Fruit fly (Drosophila melanogaster) whole organism, prepupa: ENCODE data around the gene CG44838.

Experiments used
- Blimp-1 ChIP-seq: fragments of 200-800 bp; sonication (Bioruptor generic); optimal IDR thresholded peaks from 3 replicates; lab custom pipeline; 2017; ENCODE audit warnings: missing biosample characterization, missing genetic modification characterization, mild to moderate bottlenecking, moderate library complexity, missing genetic modification reagents
- CG10631 ChIP-seq: fragments of 200-800 bp; sonication (Bioruptor generic); optimal IDR thresholded peaks from 2 replicates; lab custom pipeline; 2016; ENCODE audit warnings: missing biosample characterization, missing genetic modification characterization
- CG10669 ChIP-seq: fragments of 200-800 bp; sonication (Bioruptor generic); optimal IDR thresholded peaks from 3 replicates; lab custom pipeline; 2018; ENCODE audit warnings: missing biosample characterization, mild to moderate bottlenecking, missing genetic modification characterization, moderate library complexity
- CG11294 ChIP-seq: fragments of 200-800 bp; sonication (Bioruptor generic); IDR thresholded peaks from 2 replicates; pipeline ENCODE4 v1.3.6; 2022; ENCODE audit warnings: missing biosample characterization, missing genetic modification characterization
- CG11902 ChIP-seq: fragments of 200-800 bp; sonication (Bioruptor generic); optimal IDR thresholded peaks from 3 replicates; lab custom pipeline; 2016; ENCODE audit warnings: missing biosample characterization, missing genetic modification characterization
- CG15336 ChIP-seq: fragments of 200-800 bp; sonication (Bioruptor generic); IDR thresholded peaks from 2 replicates; pipeline ENCODE4 v1.3.6; 2022; ENCODE audit warnings: missing biosample characterization, missing genetic modification characterization
- CG1621 ChIP-seq: fragments of 200-800 bp; sonication (Bioruptor generic); optimal IDR thresholded peaks from 3 replicates; lab custom pipeline; 2018; ENCODE audit warnings: missing biosample characterization, mild to moderate bottlenecking, missing genetic modification characterization
- CG3032 ChIP-seq: fragments of 200-800 bp; optimal IDR thresholded peaks from 2 replicates; lab custom pipeline; 2019; ENCODE audit warnings: missing biosample characterization, mild to moderate bottlenecking, missing genetic modification characterization, moderate library complexity
- CG31627 ChIP-seq: fragments of 200-800 bp; sonication (Bioruptor generic); optimal IDR thresholded peaks from 3 replicates; lab custom pipeline; 2016; ENCODE audit warnings: missing biosample characterization, missing genetic modification characterization
- CG32006 ChIP-seq: fragments of 200-800 bp; sonication (Bioruptor generic); optimal IDR thresholded peaks from 3 replicates; lab custom pipeline; 2017; ENCODE audit warnings: missing biosample characterization, mild to moderate bottlenecking, missing genetic modification characterization
- CG34406 ChIP-seq: fragments of 200-800 bp; sonication (Bioruptor generic); optimal IDR thresholded peaks from 3 replicates; lab custom pipeline; 2016; ENCODE audit warnings: missing biosample characterization, missing genetic modification characterization
- CG3919 ChIP-seq: fragments of 200-800 bp; sonication (Bioruptor generic); optimal IDR thresholded peaks from 3 replicates; lab custom pipeline; 2016; ENCODE audit warnings: missing biosample characterization, missing genetic modification characterization
- CG4318 ChIP-seq: fragments of 200-800 bp; sonication (Bioruptor generic); optimal IDR thresholded peaks from 3 replicates; lab custom pipeline; 2017; ENCODE audit warnings: missing biosample characterization, mild to moderate bottlenecking, missing genetic modification characterization
- CG6163 ChIP-seq: fragments of 200-800 bp; sonication (Bioruptor generic); IDR thresholded peaks from 3 replicates; pipeline ENCODE4 v1.3.6; 2022; ENCODE audit warnings: missing biosample characterization, missing genetic modification characterization
- CG6276 ChIP-seq: fragments of 200-800 bp; sonication (Bioruptor generic); optimal IDR thresholded peaks from 2 replicates; lab custom pipeline; 2017; ENCODE audit warnings: missing biosample characterization, mild to moderate bottlenecking, missing genetic modification characterization
- CG6792 ChIP-seq: fragments of 200-800 bp; sonication (Bioruptor generic); optimal IDR thresholded peaks from 3 replicates; lab custom pipeline; 2016; ENCODE audit warnings: missing biosample characterization, missing genetic modification characterization
- CG6808 ChIP-seq: fragments of 200-800 bp; sonication (Bioruptor generic); optimal IDR thresholded peaks from 3 replicates; lab custom pipeline; 2017; ENCODE audit warnings: missing biosample characterization, missing genetic modification characterization, mild to moderate bottlenecking, moderate library complexity, missing genetic modification reagents
- CG6854 ChIP-seq: fragments of 200-800 bp; sonication (Bioruptor generic); optimal IDR thresholded peaks from 2 replicates; lab custom pipeline; 2017; ENCODE audit warnings: missing biosample characterization, mild to moderate bottlenecking, missing genetic modification characterization
- CG7368 ChIP-seq: fragments of 200-800 bp; sonication (Bioruptor generic); optimal IDR thresholded peaks from 3 replicates; lab custom pipeline; 2016; ENCODE audit warnings: missing biosample characterization, missing genetic modification characterization
- CG8119 ChIP-seq: fragments of 200-800 bp; sonication (Bioruptor generic); IDR thresholded peaks from 3 replicates; pipeline ENCODE4 v1.3.6; 2022; ENCODE audit warnings: missing biosample characterization, missing genetic modification characterization
- CG8319 ChIP-seq: fragments of 200-800 bp; sonication (Bioruptor generic); optimal IDR thresholded peaks from 3 replicates; lab custom pipeline; 2016; ENCODE audit warnings: missing biosample characterization, missing genetic modification characterization
- CG8632 ChIP-seq: fragments of 200-800 bp; sonication (Bioruptor generic); optimal IDR thresholded peaks from 3 replicates; lab custom pipeline; 2016; ENCODE audit warnings: missing biosample characterization, missing genetic modification characterization
- CG9139 ChIP-seq: fragments of 200-800 bp; sonication (Bioruptor generic); optimal IDR thresholded peaks from 3 replicates; lab custom pipeline; 2017; ENCODE audit warnings: missing biosample characterization, mild to moderate bottlenecking, missing genetic modification characterization
- Eip75B ChIP-seq: fragments of 200-800 bp; sonication (Bioruptor generic); optimal IDR thresholded peaks from 3 replicates; lab custom pipeline; 2016; ENCODE audit warnings: missing biosample characterization, missing genetic modification characterization
- Eip78C ChIP-seq: fragments of 200-800 bp; sonication (Bioruptor generic); peaks from one replicate; lab custom pipeline; 2016; ENCODE audit warnings: missing biosample characterization, missing genetic modification characterization
- Ets21C ChIP-seq: fragments of 200-800 bp; sonication (Bioruptor generic); optimal IDR thresholded peaks from 3 replicates; lab custom pipeline; 2016; ENCODE audit warnings: missing biosample characterization, missing genetic modification characterization
- Ets96B ChIP-seq: fragments of 200-800 bp; optimal IDR thresholded peaks from 2 replicates; lab custom pipeline; 2019; ENCODE audit warnings: missing biosample characterization, mild to moderate bottlenecking, missing genetic modification characterization, moderate library complexity
- Hr38 ChIP-seq: sonication (Bioruptor generic); optimal IDR thresholded peaks from 2 replicates; lab custom pipeline; 2016; ENCODE audit warnings: missing biosample characterization, missing genetic modification characterization
- Hr39 ChIP-seq: fragments of 200-800 bp; sonication (Bioruptor generic); optimal IDR thresholded peaks from 2 replicates; lab custom pipeline; 2016; ENCODE audit warnings: missing biosample characterization, missing genetic modification characterization
- Met ChIP-seq: fragments of 200-800 bp; sonication (Bioruptor generic); optimal IDR thresholded peaks from 3 replicates; lab custom pipeline; 2016; ENCODE audit warnings: missing biosample characterization, missing genetic modification characterization
- OdsH ChIP-seq: fragments of 200-800 bp; sonication (Bioruptor generic); optimal IDR thresholded peaks from 3 replicates; lab custom pipeline; 2016; ENCODE audit warnings: missing biosample characterization, missing genetic modification characterization
- Smox ChIP-seq: fragments of 200-800 bp; sonication (Bioruptor generic); optimal IDR thresholded peaks from 3 replicates; lab custom pipeline; 2016; ENCODE audit warnings: missing biosample characterization, missing genetic modification characterization
- Sox102F ChIP-seq: fragments of 200-800 bp; sonication (Bioruptor generic); optimal IDR thresholded peaks from 2 replicates; lab custom pipeline; 2016; ENCODE audit warnings: missing biosample characterization, mild to moderate bottlenecking, missing genetic modification characterization
- Sox15 ChIP-seq: fragments of 200-800 bp; sonication (Bioruptor generic); optimal IDR thresholded peaks from 3 replicates; lab custom pipeline; 2016; ENCODE audit warnings: missing biosample characterization, missing genetic modification characterization
- achi ChIP-seq: fragments of 200-800 bp; sonication (Bioruptor generic); optimal IDR thresholded peaks from 3 replicates; lab custom pipeline; 2016; ENCODE audit warnings: missing biosample characterization, missing genetic modification characterization
- acj6 ChIP-seq: fragments of 200-800 bp; sonication (Bioruptor generic); optimal IDR thresholded peaks from 3 replicates; lab custom pipeline; 2016; ENCODE audit warnings: missing biosample characterization, missing genetic modification characterization
- dac ChIP-seq: fragments of 200-800 bp; sonication (Bioruptor generic); optimal IDR thresholded peaks from 2 replicates; lab custom pipeline; 2017; ENCODE audit warnings: missing biosample characterization, mild to moderate bottlenecking, missing genetic modification characterization
- dsx ChIP-seq: fragments of 200-800 bp; optimal IDR thresholded peaks from 3 replicates; lab custom pipeline; 2019; ENCODE audit warnings: missing biosample characterization, mild to moderate bottlenecking, missing genetic modification characterization, moderate library complexity; ENCODE audit not compliant: poor library complexity, severe bottlenecking
- eg ChIP-seq: fragments of 200-800 bp; sonication (Bioruptor generic); IDR thresholded peaks from 3 replicates; pipeline ENCODE4 v1.3.6; 2022; ENCODE audit warnings: missing biosample characterization, missing genetic modification characterization
- fd85E ChIP-seq: fragments of 200-800 bp; sonication (Bioruptor generic); optimal IDR thresholded peaks from 3 replicates; lab custom pipeline; 2016; ENCODE audit warnings: missing biosample characterization, missing genetic modification characterization
- net ChIP-seq: fragments of 200-800 bp; sonication (Bioruptor generic); optimal IDR thresholded peaks from 3 replicates; lab custom pipeline; 2016; ENCODE audit warnings: missing biosample characterization, missing genetic modification characterization
- salr ChIP-seq, 2 experiments: fragments of 200-800 bp; sonication (Bioruptor generic); optimal IDR thresholded peaks; 3 replicates each; lab custom pipeline; 2016 to 2018; ENCODE audit warnings: missing biosample characterization in 2 of 2, missing genetic modification characterization in 2 of 2, mild to moderate bottlenecking in 1 of 2
- ss ChIP-seq, 2 experiments: fragments of 200-800 bp; sonication (Bioruptor generic); optimal IDR thresholded peaks; 2 replicates in 1 of 2; 3 replicates in 1 of 2; lab custom pipeline; 2017 to 2018; ENCODE audit warnings: mild to moderate bottlenecking in 2 of 2, missing biosample characterization in 2 of 2, missing genetic modification characterization in 2 of 2, moderate library complexity in 1 of 2
- topi ChIP-seq: fragments of 200-800 bp; sonication (Bioruptor generic); optimal IDR thresholded peaks from 3 replicates; lab custom pipeline; 2016; ENCODE audit warnings: missing biosample characterization, missing genetic modification characterization

CG44838 gene

DNA sequence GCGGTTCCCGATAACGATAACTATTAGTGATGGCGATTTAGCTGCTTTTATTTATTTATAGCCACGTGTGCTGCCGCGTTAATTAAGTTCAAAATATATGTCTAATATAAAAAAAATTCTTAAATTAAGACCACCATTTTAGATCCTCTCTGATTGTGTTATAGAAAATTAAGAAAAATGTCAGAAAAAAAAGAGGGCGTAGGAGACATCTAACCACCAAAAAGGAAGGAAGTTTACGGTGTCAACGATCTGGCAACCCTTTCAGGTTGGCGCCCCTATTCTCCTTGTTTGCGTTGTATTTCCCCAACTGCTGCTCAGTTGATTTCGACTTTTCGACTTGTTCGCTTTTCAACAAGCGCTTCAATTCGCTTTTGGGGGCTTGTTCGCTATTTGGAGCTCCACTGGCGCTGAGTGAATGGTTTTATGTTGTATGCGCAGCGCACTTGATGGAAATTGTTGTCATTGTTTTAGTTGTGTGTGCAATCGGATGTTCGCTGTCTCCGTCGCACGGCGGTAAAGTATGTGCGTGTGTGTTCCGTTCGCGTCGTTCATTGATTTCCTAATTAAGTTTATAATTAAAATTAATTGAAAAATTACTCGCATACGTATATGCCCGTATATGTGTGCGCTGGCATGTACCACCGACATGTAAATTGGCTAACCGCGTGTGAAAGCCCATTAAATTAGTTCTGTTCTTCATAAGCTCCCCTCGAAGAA lies at the start of gene CG44838, which contains the start of gene CG3434 (continued):
- TF ChIP-seq CG31627 = peak; percentile 77
- TF ChIP-seq CG8632 (GFP tag; lab: Kevin White, UChicago) = peak; percentile 65
- no peak for TF ChIP-seq Blimp-1 (GFP tag; lab: Kevin White, UChicago)
- peak; percentile 21 for TF ChIP-seq CG11902 (GFP tag; lab: Kevin White, UChicago)
- TF ChIP-seq dsx = peak; percentile 47
- TF ChIP-seq CG11294 (GFP tag; lab: Robert Waterston, UW) = peak; percentile 52; the same call in 1 of the 2 replicates
- peak; percentile 76 for TF ChIP-seq CG3919 (GFP tag; lab: Kevin White, UChicago)
- peak; percentile 72 for TF ChIP-seq CG8119 (GFP tag; lab: Robert Waterston, UW)
- TF ChIP-seq CG6163 (GFP tag; lab: Robert Waterston, UW) = peak; percentile 77
- TF ChIP-seq, all 60 proteins: peak for 58

DNA sequence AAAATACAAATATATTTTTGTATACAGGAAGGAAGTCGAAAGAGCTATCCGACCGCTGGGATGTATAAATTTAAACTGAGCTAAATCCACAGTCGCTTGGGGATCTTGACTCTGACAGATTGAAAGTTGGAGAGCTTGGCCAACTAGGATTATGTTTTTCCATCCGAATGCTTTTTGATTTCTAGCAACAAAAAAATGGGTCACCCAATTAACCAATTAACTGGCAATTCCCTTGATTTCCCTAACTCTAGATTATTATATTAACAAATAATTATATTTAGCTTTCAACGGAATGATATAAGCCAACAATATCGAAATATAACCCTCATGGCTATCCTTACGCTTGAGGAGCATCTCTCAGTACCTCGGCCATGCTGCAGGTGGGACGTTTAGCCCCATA lies 43.6 kb upstream of the CG44838 start, which contains the start of gene CG3982:
CG3982 (minus strand) TSS at position 101 of the 400 bp plus-strand sequence.
- no peak for TF ChIP-seq CG9139 (GFP tag; lab: Kevin White, UChicago)
- no peak for TF ChIP-seq acj6 (GFP tag; lab: Kevin White, UChicago)
- TF ChIP-seq Smox (GFP tag; lab: Kevin White, UChicago) = no peak
- no peak for TF ChIP-seq eg
- TF ChIP-seq CG6854 (GFP tag; lab: Kevin White, UChicago) = no peak
- TF ChIP-seq achi (GFP tag; lab: Kevin White, UChicago) = no peak
- no peak for TF ChIP-seq CG34406
- no peak for TF ChIP-seq CG10669
- TF ChIP-seq CG1621 = no peak

DNA sequence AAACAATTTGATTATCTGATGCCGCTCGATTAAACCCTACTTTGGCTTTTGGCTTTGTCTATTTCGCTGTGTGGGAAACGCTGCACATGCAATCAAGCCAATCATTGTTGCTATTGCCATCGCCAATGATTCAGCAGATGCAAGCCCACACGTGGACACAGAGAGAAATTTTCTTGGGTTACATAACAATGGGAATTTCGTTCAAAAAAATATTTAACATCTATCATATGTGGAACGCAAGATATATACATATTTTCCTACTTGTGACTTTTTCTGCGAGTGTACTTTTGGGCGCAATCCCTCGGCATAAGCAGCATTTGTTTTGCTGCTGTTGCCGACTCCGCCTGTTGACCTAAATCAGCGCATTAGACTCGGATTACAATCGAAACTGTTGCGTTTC lies 41.5 kb upstream of the CG44838 start:
- TF ChIP-seq dac (GFP tag; lab: Kevin White, UChicago) (no peak), CG15336 (GFP tag; lab: Robert Waterston, UW) (peak; percentile 85), CG6808 (GFP tag; lab: Kevin White, UChicago) (no peak), CG6276 (GFP tag; lab: Kevin White, UChicago) (peak; percentile 67), Smox (GFP tag; lab: Kevin White, UChicago) (peak; percentile 37), CG11902 (GFP tag; lab: Kevin White, UChicago) (peak; percentile 58), CG10669 (peak; percentile 64), CG32006 (peak; percentile 63), CG11294 (GFP tag; lab: Robert Waterston, UW) (peak; percentile 65), CG8319 (GFP tag; lab: Kevin White, UChicago) (peak; percentile 30), OdsH (GFP tag; lab: Kevin White, UChicago) (peak; percentile 69), Hr38 (GFP tag; lab: Kevin White, UChicago) (no peak), Met (GFP tag; lab: Kevin White, UChicago) (peak; percentile 72), CG3919 (GFP tag; lab: Kevin White, UChicago) (peak; percentile 78), Sox102F (GFP tag; lab: Kevin White, UChicago) (peak; percentile 67), CG8632 (GFP tag; lab: Kevin White, UChicago) (peak; percentile 35), CG3032 (tag; lab: Kevin White, UChicago) (peak; percentile 15), CG1621 (no peak), fd85E (GFP tag; lab: Kevin White, UChicago) (no peak), Hr39 (GFP tag; lab: Kevin White, UChicago) (peak; percentile 64), achi (GFP tag; lab: Kevin White, UChicago) (peak; percentile 39), Sox15 (GFP tag; lab: Kevin White, UChicago) (peak; percentile 43), CG10631 (GFP tag; lab: Kevin White, UChicago) (no peak), Ets21C (no peak), CG7368 (peak; percentile 59), dsx (no peak), net (GFP tag; lab: Kevin White, UChicago) (peak; percentile 44), eg (peak; percentile 91), topi (GFP tag; lab: Kevin White, UChicago) (peak; percentile 72), CG6854 (GFP tag; lab: Kevin White, UChicago) (no peak), CG6163 (GFP tag; lab: Robert Waterston, UW) (peak; percentile 85), CG8119 (GFP tag; lab: Robert Waterston, UW) (peak; percentile 81), CG31627 (peak; percentile 70), CG4318 (GFP tag; lab: Kevin White, UChicago) (peak; percentile 45), CG6792 (no peak), salr (GFP tag; optimal IDR thresholded peaks at IDR 0.05; lab: Kevin White, UChicago) (no peak), Ets96B (tag; lab: Kevin White, UChicago) (peak; percentile 43), Eip78C (GFP tag; lab: Kevin White, UChicago) (peak; percentile 87), Eip75B (GFP tag; lab: Kevin White, UChicago) (no peak), ss (GFP tag; optimal IDR thresholded peaks at IDR 0.05; lab: Kevin White, UChicago) (no peak), acj6 (GFP tag; lab: Kevin White, UChicago) (peak; percentile 60)
